Worm (Caenorhabditis elegans) whole organism, L2 larva: ENCODE results near the gene srj-54.

ENCODE experiments used
- C34F6.9 ChIP-seq: fragments of 150-350 bp; optimal IDR thresholded peaks from 2 replicates; lab custom pipeline; 2014; ENCODE audit warnings: missing biosample characterization, missing genetic modification characterization
- R02D3.7 ChIP-seq: fragments of 150-350 bp; optimal IDR thresholded peaks from 2 replicates; lab custom pipeline; 2014; ENCODE audit warnings: missing biosample characterization, missing genetic modification characterization
- ZK546.5 ChIP-seq: sonication (generic microtip); optimal IDR thresholded peaks from 2 replicates; lab custom pipeline; 2017; ENCODE audit warnings: missing biosample characterization, missing genetic modification characterization
- alr-1 ChIP-seq: fragments of 150-350 bp; optimal IDR thresholded peaks from 2 replicates; lab custom pipeline; 2014; ENCODE audit warnings: missing biosample characterization, missing genetic modification characterization
- aly-2 ChIP-seq: fragments of 150-350 bp; optimal IDR thresholded peaks from 2 replicates; lab custom pipeline; 2014; ENCODE audit warnings: missing biosample characterization, missing genetic modification characterization
- blmp-1 ChIP-seq: sonication (generic microtip); optimal IDR thresholded peaks from 2 replicates; lab custom pipeline; 2017; ENCODE audit warnings: missing genetic modification characterization, mild to moderate bottlenecking, missing compliant biosample characterization, antibody characterized with exemption, moderate library complexity; ENCODE audit not compliant: insufficient read depth
- ceh-16 ChIP-seq: fragments of 150-350 bp; optimal IDR thresholded peaks from 2 replicates; lab custom pipeline; 2014; ENCODE audit warnings: missing biosample characterization, missing genetic modification characterization
- ceh-82 ChIP-seq: fragments of 150-350 bp; optimal IDR thresholded peaks from 2 replicates; lab custom pipeline; 2014; ENCODE audit warnings: missing biosample characterization, missing genetic modification characterization
- elt-1 ChIP-seq: fragments of 150-350 bp; optimal IDR thresholded peaks from 2 replicates; lab custom pipeline; 2014; ENCODE audit warnings: missing biosample characterization, missing genetic modification characterization
- elt-3 ChIP-seq: sonication (generic microtip); optimal IDR thresholded peaks from 2 replicates; lab custom pipeline; 2017; ENCODE audit warnings: missing biosample characterization, missing genetic modification characterization
- fos-1 ChIP-seq: fragments of 150-350 bp; optimal IDR thresholded peaks from 2 replicates; lab custom pipeline; 2014; ENCODE audit warnings: missing biosample characterization, missing genetic modification characterization
- gmeb-1 ChIP-seq: fragments of 150-350 bp; optimal IDR thresholded peaks from 2 replicates; lab custom pipeline; 2014; ENCODE audit warnings: missing biosample characterization, missing genetic modification characterization
- lin-13 ChIP-seq: fragments of 150-350 bp; optimal IDR thresholded peaks from 2 replicates; lab custom pipeline; 2014; ENCODE audit warnings: missing biosample characterization, missing genetic modification reagents, missing genetic modification characterization
- mab-5 ChIP-seq: fragments of 150-350 bp; optimal IDR thresholded peaks from 2 replicates; lab custom pipeline; 2014; ENCODE audit warnings: missing biosample characterization, missing genetic modification characterization
- mdl-1 ChIP-seq, 2 experiments: fragments of 150-350 bp in 1 of 2; sonication (generic microtip) in 1 of 2; optimal IDR thresholded peaks; 2 replicates each; lab custom pipeline; 2017; ENCODE audit warnings: missing biosample characterization in 2 of 2, missing genetic modification characterization in 2 of 2
- nhr-10 ChIP-seq: sonication (generic microtip); optimal IDR thresholded peaks from 2 replicates; lab custom pipeline; 2017; ENCODE audit warnings: missing biosample characterization, missing genetic modification characterization
- nhr-129 ChIP-seq: fragments of 150-350 bp; optimal IDR thresholded peaks from 2 replicates; lab custom pipeline; 2014; ENCODE audit warnings: missing biosample characterization, missing genetic modification characterization
- nhr-21 ChIP-seq: fragments of 150-350 bp; optimal IDR thresholded peaks from 2 replicates; lab custom pipeline; 2014; ENCODE audit warnings: missing biosample characterization, missing genetic modification characterization
- nhr-23 ChIP-seq: fragments of 150-350 bp; optimal IDR thresholded peaks from 2 replicates; lab custom pipeline; 2014; ENCODE audit warnings: missing biosample characterization, missing genetic modification reagents, missing genetic modification characterization
- nhr-25 ChIP-seq: fragments of 150-350 bp; sonication (generic microtip); optimal IDR thresholded peaks from 3 replicates; lab custom pipeline; 2014; ENCODE audit warnings: missing biosample characterization, missing genetic modification characterization
- nhr-77 ChIP-seq: fragments of 150-350 bp; optimal IDR thresholded peaks from 2 replicates; lab custom pipeline; 2014; ENCODE audit warnings: missing biosample characterization, missing genetic modification characterization
- skn-1 ChIP-seq: sonication (generic microtip); optimal IDR thresholded peaks from 2 replicates; lab custom pipeline; 2017; ENCODE audit warnings: missing biosample characterization, missing genetic modification characterization
- sma-3 ChIP-seq: sonication (generic microtip); optimal IDR thresholded peaks from 2 replicates; lab custom pipeline; 2016; ENCODE audit warnings: missing genetic modification reagents, missing genetic modification characterization, missing compliant biosample characterization
- sma-9 ChIP-seq, 2 experiments: fragments of 150-350 bp in 1 of 2; sonication (generic microtip) in 1 of 2; optimal IDR thresholded peaks; 2 replicates each; lab custom pipeline; 2014 to 2016; ENCODE audit warnings: missing genetic modification characterization in 2 of 2, mild to moderate bottlenecking in 1 of 2, missing biosample characterization in 1 of 2, missing compliant biosample characterization in 1 of 2, missing genetic modification reagents in 1 of 2, moderate library complexity in 1 of 2
- snpc-4 ChIP-seq: fragments of 150-350 bp; optimal IDR thresholded peaks from 2 replicates; lab custom pipeline; 2014; ENCODE audit warnings: missing biosample characterization, missing genetic modification characterization
- unc-39 ChIP-seq: fragments of 150-350 bp; optimal IDR thresholded peaks from 2 replicates; lab custom pipeline; 2014; ENCODE audit warnings: missing biosample characterization, missing genetic modification characterization
- unc-55 ChIP-seq: fragments of 150-350 bp; sonication (generic microtip); optimal IDR thresholded peaks from 3 replicates; lab custom pipeline; 2014; ENCODE audit warnings: missing biosample characterization, missing genetic modification reagents, missing genetic modification characterization
- unc-62 ChIP-seq: fragments of 150-350 bp; optimal IDR thresholded peaks from 2 replicates; lab custom pipeline; 2014; ENCODE audit warnings: missing biosample characterization, missing genetic modification reagents, missing genetic modification characterization
- ztf-1 ChIP-seq: fragments of 200-800 bp; sonication (Bioruptor generic); conservative IDR thresholded peaks from 2 replicates; pipeline ENCODE4 v1.3.6; 2022; ENCODE audit warnings: missing genetic modification characterization, missing compliant biosample characterization
- ztf-11 ChIP-seq: sonication (generic microtip); optimal IDR thresholded peaks from 2 replicates; lab custom pipeline; 2017; ENCODE audit warnings: missing biosample characterization, missing genetic modification characterization
- ztf-4 ChIP-seq: fragments of 150-350 bp; optimal IDR thresholded peaks from 2 replicates; lab custom pipeline; 2014; ENCODE audit warnings: missing biosample characterization, missing genetic modification characterization

srj-54 gene

ce11 chrV:2888265-2888664 is 28.6 kb upstream of the srj-54 start:
- TF ChIP-seq ceh-82 (tag; lab: Kevin White, UChicago) (no peak), elt-1 (tag; lab: Kevin White, UChicago) (no peak), lin-13 (GFP tag; lab: Kevin White, UChicago) (no peak), sma-9 (GFP tag; optimal IDR thresholded peaks at IDR 0.05; lab: Kevin White, UChicago) (no peak), sma-9 (tag; optimal IDR thresholded peaks at IDR 0.05; lab: Kevin White, UChicago) (no peak)

ce11 chrV:2884411-2884810 is 24.8 kb upstream of the srj-54 start, which contains the start of gene sre-24:
TSS of gene sre-24 (plus strand) at chrV:2884711.
- TF ChIP-seq skn-1 (tag; lab: Kevin White, UChicago), result no peak
- TF ChIP-seq nhr-10 (tag; lab: Kevin White, UChicago), result no peak
- TF ChIP-seq ceh-82 (tag; lab: Kevin White, UChicago), result no peak
- no peak for TF ChIP-seq nhr-77
- TF ChIP-seq unc-55 (GFP tag; lab: Kevin White, UChicago), result no peak
- no peak for TF ChIP-seq alr-1 (tag; lab: Kevin White, UChicago)
- TF ChIP-seq lin-13 (GFP tag; lab: Kevin White, UChicago), result no peak
- no peak for TF ChIP-seq nhr-21 (tag; lab: Kevin White, UChicago)
- no peak for TF ChIP-seq sma-9 (GFP tag; optimal IDR thresholded peaks at IDR 0.05; lab: Kevin White, UChicago)
- TF ChIP-seq sma-9 (tag; optimal IDR thresholded peaks at IDR 0.05; lab: Kevin White, UChicago), result no peak
- TF ChIP-seq nhr-25 (tag; lab: Kevin White, UChicago), result no peak
- no peak for TF ChIP-seq ztf-11 (tag; lab: Kevin White, UChicago)
- no peak for TF ChIP-seq nhr-23 (tag; lab: Kevin White, UChicago)
- TF ChIP-seq R02D3.7, result no peak
- no peak for TF ChIP-seq mab-5 (tag; lab: Kevin White, UChicago)
- no peak for TF ChIP-seq C34F6.9

ce11 chrV:2883097-2883496 is 23.5 kb upstream of the srj-54 start:
- no peak for TF ChIP-seq nhr-23 (tag; lab: Kevin White, UChicago)
- TF ChIP-seq fos-1 (tag; lab: Kevin White, UChicago), result no peak
- TF ChIP-seq unc-39 (tag; lab: Kevin White, UChicago), result no peak
- TF ChIP-seq skn-1 (tag; lab: Kevin White, UChicago), result no peak
- no peak for TF ChIP-seq blmp-1 (tag; lab: Kevin White, UChicago)
- no peak for TF ChIP-seq unc-62 (GFP tag; lab: Kevin White, UChicago)
- no peak for TF ChIP-seq nhr-129
- no peak for TF ChIP-seq ZK546.5 (tag; lab: Kevin White, UChicago)
- no peak for TF ChIP-seq sma-3 (GFP tag; lab: Kevin White, UChicago)
- no peak for TF ChIP-seq nhr-10 (tag; lab: Kevin White, UChicago)
- no peak for TF ChIP-seq ztf-4 (tag; lab: Kevin White, UChicago)
- TF ChIP-seq snpc-4 (tag; lab: Kevin White, UChicago), result no peak
- no peak for TF ChIP-seq elt-3 (tag; lab: Kevin White, UChicago)
- no peak for TF ChIP-seq sma-9 (GFP tag; optimal IDR thresholded peaks at IDR 0.05; lab: Kevin White, UChicago)
- no peak for TF ChIP-seq sma-9 (tag; optimal IDR thresholded peaks at IDR 0.05; lab: Kevin White, UChicago)
- TF ChIP-seq mdl-1 (tag; optimal IDR thresholded peaks at IDR 0.05; lab: Kevin White, UChicago), result no peak
- no peak for TF ChIP-seq ztf-1 (GFP tag; lab: Robert Waterston, UW)
- TF ChIP-seq aly-2, result no peak
- TF ChIP-seq nhr-25 (tag; lab: Kevin White, UChicago), result no peak
- TF ChIP-seq, all 48 proteins: peak for 0

ce11 chrV:2881565-2881964 is 21.9 kb upstream of the srj-54 start:
- TF ChIP-seq unc-39 (tag; lab: Kevin White, UChicago), result no peak
- TF ChIP-seq, all 48 proteins: peak for 0

- TF ChIP-seq ceh-16 (tag; lab: Kevin White, UChicago) (no peak), fos-1 (tag; lab: Kevin White, UChicago) (peak; percentile 34)
These were observed 21.4 kb upstream of the srj-54 start, which contains the start of gene ifc-1 for ce11 chrV:2881016-2881415. TSS of gene ifc-1 (plus strand) at chrV:2881393.

ce11 chrV:2880356-2880755 is 20.7 kb upstream of the srj-54 start:
- TF ChIP-seq gmeb-1 (tag; lab: Kevin White, UChicago) (peak; percentile 31), mdl-1 (tag; optimal IDR thresholded peaks at IDR 0.05; lab: Kevin White, UChicago) (no peak), fos-1 (tag; lab: Kevin White, UChicago) (peak; percentile 82)
